Fruit fly (Drosophila melanogaster): ENCODE measurements around the gene Mur11Da.

DNA sequence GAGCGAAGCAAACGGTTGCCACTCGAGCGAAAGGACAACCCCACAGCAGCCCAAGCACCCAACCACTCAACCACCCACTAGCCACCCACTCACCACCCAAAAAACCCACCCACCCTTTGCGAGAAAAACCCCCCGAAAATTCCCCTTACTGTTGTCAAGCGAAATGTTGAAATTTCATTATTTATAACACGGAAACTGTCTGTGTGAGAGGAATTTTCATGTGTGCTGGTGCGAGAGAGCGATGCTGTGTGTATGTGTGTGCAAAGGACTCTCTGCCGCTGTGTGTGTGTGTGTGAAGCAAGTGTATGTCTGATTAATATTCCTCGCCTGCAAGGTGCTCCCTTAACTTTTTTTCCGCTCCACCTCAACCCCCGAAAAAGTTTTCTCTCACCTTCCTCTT, 37.9 kb upstream of the Mur11Da start:
- no peak for TF ChIP-seq CG7101 (tag; optimal IDR thresholded peaks at IDR 0.05)
- TF ChIP-seq Mnt (GFP tag; optimal IDR thresholded peaks at IDR 0.05), result no peak
- no peak for TF ChIP-seq bab1 (GFP tag; optimal IDR thresholded peaks at IDR 0.05)

Data from whole organism, adult.